Worm (Caenorhabditis elegans): ENCODE measurements around the gene F44E2.3.

Gene F44E2.3

DNA sequence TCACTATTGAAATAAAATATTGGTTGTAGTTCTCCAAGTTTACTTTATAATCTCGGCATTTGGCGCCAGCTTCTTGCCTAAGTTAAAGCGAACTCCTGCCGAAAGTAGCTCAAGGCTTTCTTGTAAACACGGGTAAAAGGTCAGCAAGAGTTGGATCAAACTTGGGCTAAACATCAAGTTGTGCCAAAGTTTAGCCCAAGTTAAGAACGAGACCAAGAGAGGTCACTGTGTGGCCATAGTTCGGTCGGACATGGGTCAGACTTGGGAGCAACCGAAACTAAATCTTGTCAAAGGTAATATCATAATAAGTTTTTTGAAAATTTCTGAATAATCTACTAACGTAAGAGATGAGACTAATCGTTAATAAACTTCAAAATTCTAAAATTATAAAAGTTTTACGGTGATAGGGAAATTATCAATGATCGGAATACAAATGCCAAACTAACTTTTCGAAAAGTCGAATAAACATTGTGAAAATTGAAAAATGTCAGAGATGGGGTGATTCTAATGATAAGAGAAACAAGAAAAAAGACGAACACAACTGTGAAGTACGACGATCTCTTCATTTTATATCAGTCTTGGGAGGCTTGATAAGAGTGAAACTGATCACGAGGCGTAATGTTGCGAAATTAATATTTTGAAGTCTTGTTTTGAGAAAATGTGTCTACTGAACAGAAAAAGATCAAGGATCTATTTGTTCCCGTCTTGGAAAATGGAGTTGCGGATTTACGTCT, 39.0 kb upstream of the F44E2.3 start:
- TF ChIP-seq pha-4 (tag; optimal IDR thresholded peaks at IDR 0.05) (peak; percentile 63), unc-39 (tag; optimal IDR thresholded peaks at IDR 0.05) (no peak), nfya-1 (tag; optimal IDR thresholded peaks at IDR 0.05; ENCODE audit: insufficient read depth) (peak; percentile 27), mdl-1 (tag; optimal IDR thresholded peaks at IDR 0.05) (no peak), ceh-82 (tag; optimal IDR thresholded peaks at IDR 0.05) (no peak), zag-1 (tag; optimal IDR thresholded peaks at IDR 0.05) (no peak), nhr-43 (tag; optimal IDR thresholded peaks at IDR 0.05; ENCODE audit: poor library complexity, severe bottlenecking) (peak; percentile 22), ZK546.5 (tag; optimal IDR thresholded peaks at IDR 0.05) (no peak), mml-1 (tag; optimal IDR thresholded peaks at IDR 0.05) (no peak), ztf-11 (tag; optimal IDR thresholded peaks at IDR 0.05) (no peak), ceh-16 (tag; optimal IDR thresholded peaks at IDR 0.05) (no peak), daf-12 (tag; optimal IDR thresholded peaks at IDR 0.05) (no peak), ama-1 (optimal IDR thresholded peaks at IDR 0.05) (peak; percentile 14), tbx-2 (tag; optimal IDR thresholded peaks at IDR 0.05) (no peak), nhr-25 (tag; optimal IDR thresholded peaks at IDR 0.05) (peak; percentile 45), nhr-28 (tag; optimal IDR thresholded peaks at IDR 0.05) (no peak), unc-62 (GFP tag; optimal IDR thresholded peaks at IDR 0.05) (no peak), skn-1 (tag; optimal IDR thresholded peaks at IDR 0.05) (no peak), nhr-11 (tag; optimal IDR thresholded peaks at IDR 0.05) (no peak), eor-1 (tag; optimal IDR thresholded peaks at IDR 0.05) (no peak), fkh-2 (tag; optimal IDR thresholded peaks at IDR 0.05) (no peak), nhr-76 (tag; optimal IDR thresholded peaks at IDR 0.05) (no peak), nhr-23 (tag; optimal IDR thresholded peaks at IDR 0.05) (peak; percentile 67), lin-15B (tag; optimal IDR thresholded peaks at IDR 0.05) (no peak), ceh-9 (tag; optimal IDR thresholded peaks at IDR 0.05) (no peak), snpc-4 (tag; optimal IDR thresholded peaks at IDR 0.05) (no peak), ceh-28 (tag; optimal IDR thresholded peaks at IDR 0.05) (peak; percentile 51), lin-39 (tag; optimal IDR thresholded peaks at IDR 0.05) (no peak), jun-1 (tag; optimal IDR thresholded peaks at IDR 0.05) (peak; percentile 65), fkh-10 (GFP tag; optimal IDR thresholded peaks at IDR 0.05) (no peak), lsy-12 (tag; optimal IDR thresholded peaks at IDR 0.05) (no peak), pqm-1 (tag; optimal IDR thresholded peaks at IDR 0.05) (peak; percentile 94), nhr-237 (tag; optimal IDR thresholded peaks at IDR 0.05) (no peak), nhr-67 (tag; optimal IDR thresholded peaks at IDR 0.05) (no peak), ztf-4 (tag; optimal IDR thresholded peaks at IDR 0.05) (no peak), hmg-11 (tag; optimal IDR thresholded peaks at IDR 0.05) (no peak), egl-27 (tag; optimal IDR thresholded peaks at IDR 0.05) (no peak), elt-3 (tag; optimal IDR thresholded peaks at IDR 0.05) (peak in 1 of 3 experiments; percentile 73), fos-1 (tag; optimal IDR thresholded peaks at IDR 0.05) (no peak), sea-2 (GFP tag; optimal IDR thresholded peaks at IDR 0.05) (no peak), egl-5 (tag; optimal IDR thresholded peaks at IDR 0.05) (no peak), elt-1 (tag; optimal IDR thresholded peaks at IDR 0.05) (no peak), nhr-77 (tag; optimal IDR thresholded peaks at IDR 0.05) (no peak), elt-2 (tag; optimal IDR thresholded peaks at IDR 0.05) (peak; percentile 88), nhr-12 (tag; optimal IDR thresholded peaks at IDR 0.05) (no peak), aly-2 (tag; optimal IDR thresholded peaks at IDR 0.05) (no peak), R02D3.7 (tag; optimal IDR thresholded peaks at IDR 0.05) (no peak)

All from whole organism, L3 larva.